Worm (Caenorhabditis elegans) whole organism, L4 larva: ENCODE results near the gene B0334.5.

Source experiments
- D1046.2 ChIP-seq: fragments of 200-800 bp; sonication (Bioruptor generic); IDR thresholded peaks from 2 replicates; pipeline ENCODE4 v1.3.6; 2022; ENCODE audit warnings: missing genetic modification characterization, missing compliant biosample characterization
- F10B5.3 ChIP-seq: sonication (generic microtip); optimal IDR thresholded peaks from 2 replicates; lab custom pipeline; 2016; ENCODE audit warnings: mild to moderate bottlenecking, missing genetic modification characterization, missing compliant biosample characterization
- F37D6.2 ChIP-seq: sonication (generic microtip); optimal IDR thresholded peaks from 2 replicates; lab custom pipeline; 2016; ENCODE audit warnings: mild to moderate bottlenecking, missing genetic modification characterization, missing compliant biosample characterization
- F44E2.7 ChIP-seq: fragments of 200-800 bp; sonication (Bioruptor generic); IDR thresholded peaks from 2 replicates; pipeline ENCODE4 v2.1.2; 2022; ENCODE audit warnings: missing genetic modification characterization, missing compliant biosample characterization
- F49E8.2 ChIP-seq: sonication (generic microtip); optimal IDR thresholded peaks from 2 replicates; lab custom pipeline; 2016; ENCODE audit warnings: missing compliant biosample characterization, mild to moderate bottlenecking, missing genetic modification characterization, borderline replicate concordance
- T26A8.4 ChIP-seq: fragments of 200-800 bp; sonication (Bioruptor generic); IDR thresholded peaks from 2 replicates; pipeline ENCODE4 v1.3.6; 2022; ENCODE audit warnings: missing genetic modification characterization, missing compliant biosample characterization
- Y48G9A.11 ChIP-seq: fragments of 200-800 bp; sonication (Bioruptor generic); IDR thresholded peaks from 2 replicates; pipeline ENCODE4 v1.3.6; 2022; ENCODE audit warnings: missing genetic modification reagents, missing genetic modification characterization, missing compliant biosample characterization
- Y75B8A.6 ChIP-seq: fragments of 200-800 bp; sonication (Bioruptor generic); IDR thresholded peaks from 2 replicates; pipeline ENCODE4 v1.3.6; 2022; ENCODE audit warnings: missing genetic modification reagents, missing genetic modification characterization, missing compliant biosample characterization
- aha-1 ChIP-seq: fragments of 150-350 bp; peaks from one replicate; lab custom pipeline; 2014; ENCODE audit warnings: missing biosample characterization, missing genetic modification characterization
- attf-4 ChIP-seq: sonication (generic microtip); optimal IDR thresholded peaks from 3 replicates; lab custom pipeline; 2017; ENCODE audit warnings: missing biosample characterization, missing genetic modification characterization
- ceh-32 ChIP-seq: sonication (generic microtip); optimal IDR thresholded peaks from 2 replicates; lab custom pipeline; 2016; ENCODE audit warnings: mild to moderate bottlenecking, missing genetic modification characterization, missing compliant biosample characterization; ENCODE audit not compliant: poor library complexity
- daf-19 ChIP-seq: fragments of 200-800 bp; sonication (Bioruptor generic); conservative IDR thresholded peaks from 2 replicates; pipeline ENCODE4 v1.3.6; 2022; ENCODE audit warnings: missing genetic modification characterization, missing compliant biosample characterization
- dmd-6 ChIP-seq: fragments of 200-800 bp; sonication (Bioruptor generic); IDR thresholded peaks from 2 replicates; pipeline ENCODE4 v1.3.6; 2022; ENCODE audit warnings: missing genetic modification reagents, missing genetic modification characterization, missing compliant biosample characterization
- dpl-1 ChIP-seq: fragments of 150-350 bp; optimal IDR thresholded peaks from 2 replicates; lab custom pipeline; 2014; ENCODE audit warnings: missing biosample characterization, missing genetic modification reagents, missing genetic modification characterization
- dve-1 ChIP-seq: sonication (generic microtip); optimal IDR thresholded peaks from 2 replicates; lab custom pipeline; 2017; ENCODE audit warnings: antibody characterized with exemption, mild to moderate bottlenecking, missing genetic modification characterization, missing compliant biosample characterization; ENCODE audit not compliant: insufficient read depth
- egl-43 ChIP-seq: fragments of 200-800 bp; sonication (Bioruptor generic); IDR thresholded peaks from 2 replicates; pipeline ENCODE4 v1.3.6; 2022; ENCODE audit warnings: missing genetic modification reagents, missing genetic modification characterization, missing compliant biosample characterization
- hif-1 ChIP-seq, 2 experiments: sonication (generic microtip); optimal IDR thresholded peaks; 2 replicates each; lab custom pipeline; 2016 to 2017; ENCODE audit warnings: missing compliant biosample characterization in 2 of 2, missing genetic modification characterization in 2 of 2, missing genetic modification reagents in 2 of 2, missing genotype in 2 of 2, mild to moderate bottlenecking in 1 of 2
- hlh-11 ChIP-seq: fragments of 200-800 bp; sonication (Bioruptor generic); optimal IDR thresholded peaks from 2 replicates; lab custom pipeline; 2018; ENCODE audit warnings: mild to moderate bottlenecking, missing genetic modification characterization, missing compliant biosample characterization
- lim-7 ChIP-seq: fragments of 200-800 bp; sonication (Bioruptor generic); IDR thresholded peaks from 2 replicates; pipeline ENCODE4 v1.3.6; 2022; ENCODE audit warnings: missing genetic modification characterization, missing compliant biosample characterization
- lin-13 ChIP-seq: fragments of 150-350 bp; optimal IDR thresholded peaks from 2 replicates; lab custom pipeline; 2014; ENCODE audit warnings: missing biosample characterization, missing genetic modification reagents, missing genetic modification characterization
- lin-29 ChIP-seq: fragments of 200-800 bp; sonication (Bioruptor generic); IDR thresholded peaks from 2 replicates; pipeline ENCODE4 v1.3.6; 2022; ENCODE audit warnings: missing genetic modification reagents, missing genetic modification characterization, missing compliant biosample characterization
- mep-1 ChIP-seq: fragments of 150-350 bp; sonication (generic microtip); optimal IDR thresholded peaks from 3 replicates; lab custom pipeline; 2014; ENCODE audit warnings: missing biosample characterization, missing genetic modification characterization
- mxl-3 ChIP-seq: fragments of 200-800 bp; sonication (Bioruptor generic); optimal IDR thresholded peaks from 2 replicates; lab custom pipeline; 2018; ENCODE audit warnings: mild to moderate bottlenecking, missing genetic modification characterization, missing compliant biosample characterization
- nhr-10 ChIP-seq: fragments of 150-350 bp; optimal IDR thresholded peaks from 2 replicates; lab custom pipeline; 2014; ENCODE audit warnings: missing biosample characterization, missing genetic modification characterization
- nhr-111 ChIP-seq: fragments of 200-800 bp; sonication (Bioruptor generic); optimal IDR thresholded peaks from 2 replicates; lab custom pipeline; 2018; ENCODE audit warnings: mild to moderate bottlenecking, missing genetic modification characterization, missing compliant biosample characterization
- nhr-28 ChIP-seq: fragments of 150-350 bp; optimal IDR thresholded peaks from 2 replicates; lab custom pipeline; 2014; ENCODE audit warnings: missing biosample characterization, missing genetic modification characterization
- nhr-41 ChIP-seq: fragments of 200-800 bp; sonication (Bioruptor generic); IDR thresholded peaks from 2 replicates; pipeline ENCODE4 v1.3.6; 2022; ENCODE audit warnings: missing genetic modification reagents, missing genetic modification characterization, missing compliant biosample characterization
- pha-4 ChIP-seq, 2 experiments: fragments of 150-350 bp in 1 of 2; fragments of 200-800 bp in 1 of 2; sonication (Bioruptor generic) in 1 of 2; IDR thresholded peaks in 1 of 2; optimal IDR thresholded peaks in 1 of 2; 2 replicates each; pipeline versions ENCODE4 v1.3.6 to Lab custom; 2014 to 2022; ENCODE audit warnings: missing genetic modification characterization in 2 of 2, missing genetic modification reagents in 2 of 2, missing biosample characterization in 1 of 2, missing compliant biosample characterization in 1 of 2
- php-3 ChIP-seq: fragments of 200-800 bp; sonication (Bioruptor generic); IDR thresholded peaks from 2 replicates; pipeline ENCODE4 v1.3.6; 2022; ENCODE audit warnings: missing genetic modification reagents, missing genetic modification characterization, missing compliant biosample characterization
- pqm-1 ChIP-seq: sonication (generic microtip); optimal IDR thresholded peaks from 2 replicates; lab custom pipeline; 2017; ENCODE audit warnings: missing biosample characterization, missing genetic modification characterization
- set-16 ChIP-seq: fragments of 200-800 bp; sonication (Bioruptor generic); IDR thresholded peaks from 2 replicates; pipeline ENCODE4 v1.3.6; 2022; ENCODE audit warnings: missing genetic modification reagents, missing genetic modification characterization, missing compliant biosample characterization
- snpc-1.2 ChIP-seq: fragments of 200-800 bp; sonication (Bioruptor generic); IDR thresholded peaks from 2 replicates; pipeline ENCODE4 v1.3.6; 2022; ENCODE audit warnings: missing genetic modification reagents, missing genetic modification characterization, missing compliant biosample characterization
- tag-97 ChIP-seq: fragments of 200-800 bp; sonication (Bioruptor generic); IDR thresholded peaks from 2 replicates; pipeline ENCODE4 v1.3.6; 2022; ENCODE audit warnings: missing genetic modification characterization, missing compliant biosample characterization
- unc-62 ChIP-seq, 3 experiments: fragments of 150-350 bp in 1 of 3; sonication (generic microtip); optimal IDR thresholded peaks in 2 of 3; peaks in 1 of 3; 1 replicate in 1 of 3; 2 replicates in 2 of 3; lab custom pipeline; 2014 to 2017; ENCODE audit warnings: missing biosample characterization in 3 of 3, missing genetic modification characterization in 3 of 3, missing genetic modification reagents in 3 of 3, missing genotype in 1 of 3
- vab-7 ChIP-seq: fragments of 200-800 bp; sonication (Bioruptor generic); IDR thresholded peaks from 2 replicates; pipeline ENCODE4 v1.3.6; 2022; ENCODE audit warnings: missing genetic modification reagents, missing genetic modification characterization, missing compliant biosample characterization
- ztf-11 ChIP-seq: fragments of 150-350 bp; optimal IDR thresholded peaks from 2 replicates; lab custom pipeline; 2014; ENCODE audit warnings: missing biosample characterization, missing genetic modification characterization
- ztf-7 ChIP-seq: fragments of 150-350 bp; optimal IDR thresholded peaks from 2 replicates; lab custom pipeline; 2014; ENCODE audit warnings: missing biosample characterization, missing genetic modification characterization

The B0334.5 gene

ce11 chrII:11497365-11497764 is at the start of gene B0334.5:
Gene B0334.5, plus strand, starts transcription at chrII:11497665.
- TF ChIP-seq daf-19 (GFP tag; lab: Robert Waterston, UW): no peak
- no peak for TF ChIP-seq D1046.2 (GFP tag; lab: Robert Waterston, UW)
- TF ChIP-seq unc-62 (GFP tag; optimal IDR thresholded peaks at IDR 0.05 in 1 of 2; lab: Kevin White, UChicago): peak in 1 of 2 experiments; percentile 81
- no peak for TF ChIP-seq unc-62 (tag; optimal IDR thresholded peaks at IDR 0.05; lab: Kevin White, UChicago)

DNA sequence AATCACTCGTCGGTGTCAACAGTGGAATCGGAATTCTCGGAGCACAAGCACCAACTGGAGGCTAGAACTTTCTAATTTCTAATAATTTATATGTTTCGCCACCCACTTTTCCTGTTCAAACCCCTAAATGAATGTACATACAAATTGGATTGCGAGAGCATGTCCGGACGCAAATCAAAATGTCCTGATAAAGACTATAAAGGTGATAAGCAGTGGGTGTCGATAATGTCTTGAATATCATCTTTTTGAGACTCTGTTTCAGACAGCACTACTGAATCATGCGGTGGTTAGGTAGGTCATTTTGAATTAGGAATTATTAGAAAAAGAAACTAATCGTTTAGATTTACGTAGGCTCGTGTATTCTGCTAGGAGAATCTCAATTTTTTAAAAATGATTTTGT is 48.7 kb upstream of the B0334.5 start, which contains the start of gene W02B12.1:
Gene W02B12.1, plus strand, starts transcription at position 269 of the 400 bp plus-strand sequence.
- no peak for TF ChIP-seq ztf-7 (tag; lab: Kevin White, UChicago)
- TF ChIP-seq nhr-28 (tag; lab: Kevin White, UChicago): peak; percentile 38
- peak; percentile 40 for TF ChIP-seq hlh-11 (tag; lab: Kevin White, UChicago)
- TF ChIP-seq dve-1 (tag; lab: Kevin White, UChicago): peak; percentile 41
- TF ChIP-seq pqm-1 (tag; lab: Kevin White, UChicago): peak; percentile 78
- TF ChIP-seq dmd-6 (GFP tag; lab: Robert Waterston, UW): peak; percentile 30; the same call in 1 of the 2 replicates
- peak; percentile 6 for TF ChIP-seq mxl-3 (GFP tag; lab: Kevin White, UChicago)
- TF ChIP-seq nhr-111 (GFP tag; lab: Kevin White, UChicago): no peak
- peak; percentile 70 for TF ChIP-seq aha-1
- no peak for TF ChIP-seq tag-97 (GFP tag; lab: Robert Waterston, UW)
- TF ChIP-seq, all 104 proteins: peak for 7

ce11 chrII:11450882-11451281 is 46.6 kb upstream of the B0334.5 start:
- TF ChIP-seq unc-62 (GFP tag; optimal IDR thresholded peaks at IDR 0.05 in 1 of 2; lab: Kevin White, UChicago): peak in 1 of 2 experiments; percentile 94
- TF ChIP-seq unc-62 (tag; optimal IDR thresholded peaks at IDR 0.05; lab: Kevin White, UChicago): no peak
- TF ChIP-seq aha-1: peak; percentile 4
- no peak for TF ChIP-seq ztf-11 (tag; lab: Kevin White, UChicago)
- TF ChIP-seq nhr-41 (GFP tag; lab: Robert Waterston, UW): no peak
- no peak for TF ChIP-seq nhr-28 (tag; lab: Kevin White, UChicago)
- no peak for TF ChIP-seq lin-13 (GFP tag; lab: Kevin White, UChicago)

DNA sequence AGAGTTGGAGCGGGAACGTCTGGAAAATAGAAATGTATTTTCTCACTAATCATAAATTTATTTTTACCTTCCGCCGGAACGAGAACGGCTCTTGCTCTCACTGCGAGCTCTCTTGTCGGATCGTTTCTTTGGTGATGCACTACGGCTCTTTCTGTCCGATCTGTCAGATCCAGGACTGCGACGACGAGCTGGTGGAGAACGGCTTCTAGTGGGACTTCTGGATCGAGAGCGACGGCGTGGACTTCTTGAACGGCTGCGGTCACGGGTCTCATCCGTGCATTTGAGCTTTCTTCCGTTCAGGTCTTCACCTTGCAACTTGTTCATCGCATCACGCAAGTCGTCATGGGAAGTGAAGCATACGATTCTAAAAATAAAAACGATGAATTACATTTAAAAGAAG is 45.7 kb upstream of the B0334.5 start:
- TF ChIP-seq egl-43 (GFP tag; lab: Robert Waterston, UW) (0 out of 2 replicates have a peak, but pooled peaks have one; percentile 43), set-16 (GFP tag; lab: Robert Waterston, UW) (peak; percentile 74), lim-7 (GFP tag; lab: Robert Waterston, UW) (no peak), ztf-7 (tag; lab: Kevin White, UChicago) (no peak), Y48G9A.11 (no peak)

ce11 chrII:11452498-11453005 is 44.9 kb upstream of the B0334.5 start, which contains the start of gene rsp-2:
Gene rsp-2, minus strand, starts transcription at chrII:11452955.
- peak in 1 of 2 experiments; percentile 28 for TF ChIP-seq unc-62 (GFP tag; optimal IDR thresholded peaks at IDR 0.05 in 1 of 2; lab: Kevin White, UChicago)
- no peak for TF ChIP-seq unc-62 (tag; optimal IDR thresholded peaks at IDR 0.05; lab: Kevin White, UChicago)
- no peak for TF ChIP-seq snpc-1.2 (GFP tag; lab: Robert Waterston, UW)
- 0 out of 2 replicates have a peak, but pooled peaks have one; percentile 5 for TF ChIP-seq egl-43 (GFP tag; lab: Robert Waterston, UW)
- TF ChIP-seq aha-1: peak; percentile 93

- TF ChIP-seq Y75B8A.6 (GFP tag; lab: Robert Waterston, UW) (no peak), mep-1 (tag; lab: Kevin White, UChicago) (peak; percentile 95), hif-1 (tag; optimal IDR thresholded peaks at IDR 0.05; lab: Kevin White, UChicago) (peak; percentile 3 to 79), aha-1 (peak; percentile 96), F44E2.7 (GFP tag; lab: Robert Waterston, UW) (0 out of 2 replicates have a peak, but pooled peaks have one; percentile 49), F49E8.2 (tag; lab: Kevin White, UChicago) (peak; percentile 34), php-3 (GFP tag; lab: Robert Waterston, UW) (peak; percentile 76), nhr-10 (tag; lab: Kevin White, UChicago) (no peak), F37D6.2 (tag; lab: Kevin White, UChicago) (peak; percentile 78), ztf-7 (tag; lab: Kevin White, UChicago) (peak; percentile 23), attf-4 (tag; lab: Kevin White, UChicago) (no peak), lin-29 (GFP tag; lab: Robert Waterston, UW) (peak; percentile 64; the same call in 1 of the 2 replicates), vab-7 (peak; percentile 46; the same call in 1 of the 2 replicates), dpl-1 (GFP tag; lab: Kevin White, UChicago) (peak; percentile 86), pha-4 (GFP tag; IDR thresholded peaks at IDR 0.05; lab: Robert Waterston, UW) (peak; percentile 46; the same call in 1 of the 2 replicates), pha-4 (tag; optimal IDR thresholded peaks at IDR 0.05; lab: Kevin White, UChicago) (peak; percentile 33), ceh-32 (tag; lab: Kevin White, UChicago) (no peak), T26A8.4 (GFP tag; lab: Robert Waterston, UW) (peak; percentile 84), F10B5.3 (tag; lab: Kevin White, UChicago) (peak; percentile 41)
These were observed 44.4 kb upstream of the B0334.5 start, which contains the start of gene rsp-1 for ce11 chrII:11453025-11453424. Gene rsp-1, plus strand, starts transcription at chrII:11453362.
